Worm (Caenorhabditis elegans): Measurements from ENCODE around the gene K05F6.10.
"Not testable (repeated sequence)": the region's sequence is repeated elsewhere in the genome, so short reads cannot be mapped to it uniquely, and the experiment has no call there.

The K05F6.10 gene

DNA sequence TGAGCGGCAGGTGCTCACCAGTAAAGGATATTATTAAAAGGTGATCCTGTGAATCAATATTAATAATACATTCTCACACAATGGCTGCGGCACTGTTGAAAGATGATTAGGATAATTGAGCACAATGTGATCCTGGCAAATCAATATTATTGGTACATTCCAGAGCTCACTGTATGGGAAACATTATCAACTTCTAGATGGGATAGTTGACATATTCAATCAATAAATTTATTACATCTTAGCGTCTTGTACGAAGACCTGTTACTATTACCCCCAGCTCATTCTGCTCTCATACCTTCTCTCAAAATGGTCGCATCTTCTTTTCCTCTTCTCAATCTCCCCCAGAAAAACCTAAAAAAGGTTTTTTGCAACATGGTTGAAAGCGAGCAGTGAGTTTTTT lies 7.7 kb downstream of the K05F6.10 start, which contains the start of gene fbxb-49:
TSS of gene fbxb-49 (plus strand) at position 301 of the 400 bp plus-strand sequence.
- TF ChIP-seq R02D3.7 (tag; optimal IDR thresholded peaks at IDR 0.05) (no peak), nhr-23 (tag; optimal IDR thresholded peaks at IDR 0.05) (no peak)

DNA sequence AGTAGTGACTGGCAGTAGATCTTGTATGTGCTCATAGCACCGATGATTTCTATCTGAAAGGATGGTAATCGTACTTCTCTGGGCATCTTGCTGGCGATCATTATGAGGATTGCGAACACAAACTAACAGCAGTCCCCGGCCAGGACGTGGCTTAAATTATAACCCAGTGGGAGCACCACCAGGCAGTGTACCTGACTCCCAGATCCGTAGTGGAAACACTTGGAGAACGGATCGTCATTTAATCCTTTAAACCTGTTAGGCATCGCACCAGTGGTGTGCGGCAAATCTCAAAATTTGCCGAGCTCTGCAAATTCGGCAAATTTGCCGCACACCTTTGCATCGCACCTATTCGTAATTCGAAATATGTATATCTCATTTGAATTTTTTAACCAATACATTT lies 8.3 kb downstream of the K05F6.10 start, which contains the start of gene K05F6.8:
TSS of gene K05F6.8 (minus strand) at position 101 of the 400 bp plus-strand sequence.
- no peak for TF ChIP-seq skn-1 (tag; optimal IDR thresholded peaks at IDR 0.05)
- no peak for TF ChIP-seq elt-1 (tag; optimal IDR thresholded peaks at IDR 0.05)
- TF ChIP-seq R02D3.7 (tag; optimal IDR thresholded peaks at IDR 0.05) = no peak
- TF ChIP-seq nhr-25 (tag; optimal IDR thresholded peaks at IDR 0.05) = no peak
- no peak for TF ChIP-seq dmd-4 (tag; optimal IDR thresholded peaks at IDR 0.05)
- TF ChIP-seq peb-1 (tag; optimal IDR thresholded peaks at IDR 0.05) = no peak

DNA sequence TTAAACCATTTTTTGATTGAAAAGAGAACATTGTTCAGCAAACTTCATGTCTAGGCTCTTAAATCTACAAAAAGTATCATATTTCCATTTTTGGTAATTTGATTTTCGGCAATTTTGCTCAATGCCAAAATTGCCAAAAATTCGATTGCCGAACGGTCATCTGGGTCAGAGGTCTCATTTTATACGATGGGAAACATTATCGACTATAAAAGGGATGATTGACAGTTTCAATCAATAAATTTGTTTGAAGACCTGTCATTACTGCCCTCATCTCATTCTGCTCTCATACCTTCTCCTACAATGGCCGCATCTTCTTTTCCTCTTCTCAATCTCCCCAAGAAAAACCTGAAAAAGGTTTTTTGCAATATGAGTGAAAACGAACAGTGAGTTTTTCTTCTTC lies 14.1 kb downstream of the K05F6.10 start, which contains the start of gene K05F6.14:
TSS of gene K05F6.14 (plus strand) at position 301 of the 400 bp plus-strand sequence.
- no peak for TF ChIP-seq blmp-1 (tag; optimal IDR thresholded peaks at IDR 0.05; ENCODE audit: insufficient read depth)
- no peak for TF ChIP-seq F13H6.1 (tag; optimal IDR thresholded peaks at IDR 0.05)
- TF ChIP-seq sma-9 (GFP tag; optimal IDR thresholded peaks at IDR 0.05) = no peak
- TF ChIP-seq sma-9 (tag; optimal IDR thresholded peaks at IDR 0.05) = no peak
- TF ChIP-seq mdl-1 (tag; optimal IDR thresholded peaks at IDR 0.05) = no peak

DNA sequence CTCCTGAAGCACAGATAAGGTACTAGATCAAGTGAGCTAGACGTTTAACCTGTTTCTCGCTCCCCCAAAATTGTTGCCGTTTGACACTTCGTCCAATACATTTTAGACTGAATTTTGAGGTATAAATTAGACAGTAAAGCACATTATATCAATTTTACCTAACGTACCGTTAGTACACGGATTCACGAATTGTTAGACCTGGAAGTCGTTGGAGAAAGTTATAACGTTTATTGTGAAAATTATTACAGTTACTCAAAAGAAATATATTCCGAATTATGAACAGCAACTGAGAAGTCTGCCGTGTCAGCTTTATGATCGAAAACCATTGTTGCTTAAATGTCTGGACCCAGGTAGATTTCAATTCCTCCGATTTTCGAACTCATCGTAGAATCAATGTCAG lies 15.1 kb downstream of the K05F6.10 start:
- TF ChIP-seq peb-1 (tag; optimal IDR thresholded peaks at IDR 0.05) (no peak), lin-39 (tag; optimal IDR thresholded peaks at IDR 0.05) (no peak), nhr-11 (tag; optimal IDR thresholded peaks at IDR 0.05) (no peak), alr-1 (tag; optimal IDR thresholded peaks at IDR 0.05) (no peak), nhr-77 (tag; optimal IDR thresholded peaks at IDR 0.05) (no peak)

DNA sequence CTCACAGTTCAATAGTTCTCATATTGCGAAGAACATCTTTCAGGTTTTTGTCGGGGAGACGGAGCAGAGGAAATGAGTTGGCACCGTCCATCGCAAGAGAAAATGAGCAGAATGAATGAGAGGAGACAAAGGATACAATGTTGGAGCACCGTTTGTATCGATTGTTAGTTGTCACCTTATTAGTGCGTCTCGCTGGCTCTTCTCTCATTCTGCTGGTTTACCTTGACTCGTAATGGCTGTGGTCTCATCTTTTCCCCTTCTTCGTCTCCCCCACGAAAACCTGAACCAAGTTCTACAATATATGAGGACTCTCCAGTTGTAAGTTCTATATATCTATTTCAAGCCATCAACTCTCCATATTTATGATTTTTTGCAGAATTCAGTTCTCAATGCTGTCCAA lies 19.7 kb downstream of the K05F6.10 start, which contains the start of the genes fbxb-54 and fbxb-50:
TSS of gene fbxb-54 (minus strand) at position 101 of the 400 bp plus-strand sequence.
TSS of gene fbxb-50 (plus strand) at position 227 of the 400 bp plus-strand sequence.
- not testable (repeated sequence) for TF ChIP-seq blmp-1 (tag; optimal IDR thresholded peaks at IDR 0.05; ENCODE audit: insufficient read depth); ztf-1 (GFP tag; conservative IDR thresholded peaks at IDR 0.05); nhr-10 (tag; optimal IDR thresholded peaks at IDR 0.05)

DNA sequence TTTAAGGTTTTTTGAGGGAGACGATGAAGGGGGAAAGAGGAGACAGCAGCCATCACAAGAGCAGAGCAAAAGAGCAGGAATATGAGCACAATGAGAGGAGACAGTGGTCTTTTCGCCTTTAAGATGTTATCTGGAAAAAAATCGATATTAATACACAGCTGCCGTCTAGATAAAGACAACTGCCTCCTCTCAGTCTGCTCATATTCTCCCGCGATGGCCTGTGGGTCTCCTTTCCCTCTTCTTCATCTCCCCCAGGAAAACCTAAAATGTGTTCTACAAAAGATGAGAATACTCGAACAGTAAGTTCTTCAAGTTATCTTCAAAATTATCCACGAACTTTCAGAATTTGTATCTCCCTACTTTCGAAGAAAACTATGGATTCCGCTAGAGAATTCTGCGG lies 25.4 kb downstream of the K05F6.10 start, which contains the start of the genes fbxb-52 and fbxb-51:
TSS of gene fbxb-52 (minus strand) at position 101 of the 400 bp plus-strand sequence.
TSS of gene fbxb-51 (plus strand) at position 212 of the 400 bp plus-strand sequence.
- TF ChIP-seq F13H6.1 (tag; optimal IDR thresholded peaks at IDR 0.05) (no peak), unc-39 (tag; optimal IDR thresholded peaks at IDR 0.05) (no peak), lsy-2 (tag; optimal IDR thresholded peaks at IDR 0.05) (no peak), zag-1 (tag; optimal IDR thresholded peaks at IDR 0.05) (no peak), nhr-129 (tag; optimal IDR thresholded peaks at IDR 0.05) (no peak)

DNA sequence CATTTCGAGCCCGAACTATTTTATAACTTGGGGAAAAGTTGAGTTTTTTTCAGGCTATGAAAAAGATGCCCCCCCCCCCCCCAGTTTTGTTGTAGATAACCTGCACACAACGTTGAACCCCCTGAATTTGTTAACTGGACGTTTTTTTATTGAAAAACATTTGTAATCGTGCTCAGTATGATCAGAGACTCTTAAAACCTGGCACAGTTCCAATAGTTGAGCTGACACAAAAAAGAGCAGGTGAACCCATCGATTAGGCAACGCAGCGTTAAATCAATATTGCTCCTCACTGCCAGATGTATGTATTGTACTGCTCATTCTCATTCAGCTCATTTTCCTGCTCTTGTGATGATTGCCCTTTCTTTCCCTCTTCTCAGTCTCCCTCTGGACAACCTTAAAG lies 30.3 kb downstream of the K05F6.10 start, which contains the start of gene K05F6.12:
TSS of gene K05F6.12 (plus strand) at position 301 of the 400 bp plus-strand sequence.
- TF ChIP-seq mdl-1 (tag; optimal IDR thresholded peaks at IDR 0.05) (no peak), egl-27 (tag; optimal IDR thresholded peaks at IDR 0.05) (no peak), nhr-6 (tag; optimal IDR thresholded peaks at IDR 0.05) (no peak), sem-4 (tag; optimal IDR thresholded peaks at IDR 0.05) (no peak), snpc-4 (tag; optimal IDR thresholded peaks at IDR 0.05) (no peak), crh-2 (tag; optimal IDR thresholded peaks at IDR 0.05) (no peak), peb-1 (tag; optimal IDR thresholded peaks at IDR 0.05) (no peak), nhr-11 (tag; optimal IDR thresholded peaks at IDR 0.05) (no peak), lin-11 (tag; optimal IDR thresholded peaks at IDR 0.05) (no peak), ztf-4 (tag; optimal IDR thresholded peaks at IDR 0.05) (no peak), mab-5 (tag; optimal IDR thresholded peaks at IDR 0.05) (no peak), lin-39 (tag; optimal IDR thresholded peaks at IDR 0.05) (no peak), mbf-1 (tag; optimal IDR thresholded peaks at IDR 0.05) (no peak), elt-1 (tag; optimal IDR thresholded peaks at IDR 0.05) (no peak)

Measured in whole organism, L2 larva.